Worm (Caenorhabditis elegans) whole organism, L4 larva: ENCODE results near the gene R12H7.4.

ENCODE experiments used
- R02D3.7 ChIP-seq: fragments of 150-350 bp; sonication (generic microtip); optimal IDR thresholded peaks from 3 replicates; lab custom pipeline; 2014; ENCODE audit warnings: missing biosample characterization, missing genetic modification characterization
- ama-1 ChIP-seq: fragments of 150-350 bp; optimal IDR thresholded peaks from 2 replicates; lab custom pipeline; 2014; ENCODE audit warnings: inconsistent platforms, mixed read lengths
- ceh-82 ChIP-seq: sonication (generic microtip); optimal IDR thresholded peaks from 2 replicates; lab custom pipeline; 2017; ENCODE audit warnings: missing biosample characterization, missing genetic modification characterization
- lin-15B ChIP-seq: fragments of 150-350 bp; sonication (generic microtip); optimal IDR thresholded peaks from 3 replicates; lab custom pipeline; 2014; ENCODE audit warnings: missing biosample characterization, missing genetic modification characterization
- madf-5 ChIP-seq, 2 experiments: fragments of 200-800 bp; sonication (Bioruptor generic); IDR thresholded peaks; 2 replicates each; pipeline ENCODE4 v1.3.6; 2022; ENCODE audit warnings: missing compliant biosample characterization in 2 of 2, missing genetic modification characterization in 2 of 2
- mdl-1 ChIP-seq, 2 experiments: fragments of 150-350 bp in 1 of 2; sonication (generic microtip) in 1 of 2; optimal IDR thresholded peaks; 2 replicates each; lab custom pipeline; 2014 to 2017; ENCODE audit warnings: missing biosample characterization in 2 of 2, missing genetic modification characterization in 2 of 2
- nhr-11 ChIP-seq: fragments of 150-350 bp; optimal IDR thresholded peaks from 2 replicates; lab custom pipeline; 2014; ENCODE audit warnings: missing biosample characterization, missing genetic modification characterization
- unc-62 ChIP-seq, 3 experiments: fragments of 150-350 bp in 1 of 3; sonication (generic microtip); optimal IDR thresholded peaks in 2 of 3; peaks in 1 of 3; 1 replicate in 1 of 3; 2 replicates in 2 of 3; lab custom pipeline; 2014 to 2017; ENCODE audit warnings: missing biosample characterization in 3 of 3, missing genetic modification characterization in 3 of 3, missing genetic modification reagents in 3 of 3, missing genotype in 1 of 3

- TF ChIP-seq nhr-11 (tag; lab: Kevin White, UChicago): no peak
- TF ChIP-seq unc-62 (GFP tag; optimal IDR thresholded peaks at IDR 0.05 in 1 of 2; lab: Kevin White, UChicago): no peak
- TF ChIP-seq unc-62 (tag; optimal IDR thresholded peaks at IDR 0.05; lab: Kevin White, UChicago): no peak
- TF ChIP-seq lin-15B (tag; lab: Kevin White, UChicago): no peak
- TF ChIP-seq mdl-1 (tag; optimal IDR thresholded peaks at IDR 0.05; lab: Kevin White, UChicago): no peak
- TF ChIP-seq ama-1 (lab: Kevin White, UChicago): no peak
- TF ChIP-seq madf-5 (GFP tag; IDR thresholded peaks at IDR 0.05; lab: Robert Waterston, UW): no peak
- no peak for TF ChIP-seq R02D3.7 (tag; lab: Kevin White, UChicago)
- TF ChIP-seq ceh-82 (tag; lab: Kevin White, UChicago): no peak
Observed at ce11 chrX:13227778-13228177, 10.9 kb downstream of the R12H7.4 start.
